Fruit fly (Drosophila melanogaster) whole organism, larva: ENCODE results near the gene Ptx1.

ENCODE experiments used
- noc ChIP-seq: fragments of 200-800 bp; sonication (Bioruptor generic); optimal IDR thresholded peaks from 3 replicates; lab custom pipeline; 2019; ENCODE audit warnings: missing biosample characterization, mild to moderate bottlenecking, missing genetic modification characterization, moderate library complexity

The Ptx1 gene

DNA sequence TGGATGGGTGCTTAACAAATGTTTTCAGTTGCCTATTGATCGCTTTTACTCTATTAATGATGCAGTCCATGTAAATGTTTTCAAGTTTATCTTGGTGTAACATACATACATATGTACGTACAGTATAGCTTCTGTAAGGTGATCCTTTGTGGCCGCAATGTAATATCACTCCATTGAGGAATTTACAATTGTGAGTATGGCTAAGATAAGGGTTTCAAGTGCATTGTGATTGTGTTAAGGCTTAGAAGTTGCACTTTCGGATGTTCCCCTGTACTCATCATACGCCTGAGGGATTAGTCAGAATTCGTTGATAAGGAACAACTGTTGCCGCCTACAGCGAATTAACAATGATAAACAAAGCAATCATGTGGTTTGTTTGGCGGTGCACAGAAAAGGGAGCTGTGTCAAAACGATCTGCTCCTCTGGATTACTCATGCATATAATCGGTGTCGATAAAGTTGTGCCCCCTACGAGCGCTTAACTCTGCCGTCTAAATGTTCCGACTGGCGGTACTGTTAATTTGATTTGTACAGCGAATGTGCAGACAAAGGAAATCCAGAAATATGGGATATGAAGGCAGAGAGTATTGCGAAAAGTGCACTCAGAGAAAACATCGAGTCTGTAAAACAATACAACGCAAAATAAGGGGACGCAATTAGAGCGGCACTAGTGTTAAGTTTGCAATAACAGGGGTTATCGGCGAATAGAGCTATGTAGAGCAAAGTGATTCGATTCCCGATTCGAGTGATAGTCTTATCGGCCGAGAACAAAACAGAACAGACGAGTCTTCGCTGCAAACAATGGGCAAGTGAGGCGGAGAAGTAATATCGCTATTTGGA, 24.6 kb upstream of the Ptx1 start:
- peak; percentile 69 for TF ChIP-seq noc (tag; lab: Kevin White, UChicago)

DNA sequence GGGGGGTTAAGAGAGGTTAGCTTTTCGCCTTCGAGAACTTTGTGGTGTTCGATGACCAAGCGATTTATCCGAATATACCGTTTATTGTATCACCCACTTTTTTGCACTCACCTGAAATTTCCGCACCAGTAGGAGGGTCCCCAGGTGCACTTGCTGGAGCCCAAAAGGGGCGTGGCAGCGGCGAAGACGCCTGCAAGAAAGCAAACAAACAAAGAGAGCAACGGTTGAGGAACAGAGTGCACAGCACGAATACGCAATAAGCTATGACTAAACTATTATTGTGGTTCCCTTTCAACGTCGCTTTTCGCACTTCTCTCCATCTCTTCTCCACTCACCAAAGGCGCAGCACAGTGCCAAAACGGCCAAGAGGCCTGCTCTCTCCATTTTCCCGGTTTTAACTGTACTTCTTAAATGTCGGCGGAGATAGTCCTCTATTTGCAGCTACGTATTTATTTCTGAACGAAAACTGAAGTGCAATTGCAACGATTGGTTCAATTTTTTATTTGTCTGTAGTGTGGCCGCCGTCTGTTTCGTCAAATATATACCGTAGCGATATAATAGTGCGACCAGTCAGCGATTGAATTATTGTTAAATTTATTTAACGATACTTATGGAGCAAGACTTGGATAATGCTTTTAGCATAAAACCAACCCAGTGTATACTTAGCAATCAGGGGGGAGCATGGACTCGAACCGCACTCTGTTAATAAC, 23.8 kb upstream of the Ptx1 start, which contains the start of gene Sap-r:
TSS of gene Sap-r (minus strand) at position 513 of the 710 bp plus-strand sequence.
- no peak for TF ChIP-seq noc (tag; lab: Kevin White, UChicago)

DNA sequence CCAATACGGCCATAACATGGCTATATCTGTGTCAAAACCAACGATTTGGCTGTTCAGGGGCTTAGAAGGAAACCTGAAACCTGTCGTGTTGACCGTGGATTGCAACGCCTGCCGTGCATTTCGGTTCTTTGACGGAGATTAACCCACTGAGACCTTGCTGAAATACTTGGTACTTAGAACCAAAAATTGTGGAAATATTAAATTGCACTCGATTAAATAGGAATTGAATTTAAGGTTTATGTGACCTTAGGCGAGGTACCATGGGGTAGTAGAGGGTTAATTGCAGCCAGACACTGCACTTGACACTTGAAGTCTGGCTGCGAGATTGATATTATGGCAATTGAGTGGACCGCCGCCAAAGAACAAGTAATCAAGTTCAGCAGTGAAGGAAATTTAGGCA, 22.5 kb upstream of the Ptx1 start:
- no peak for TF ChIP-seq noc (tag; lab: Kevin White, UChicago)

dm6 chr3R:30893738-30894137, 18.8 kb upstream of the Ptx1 start, which contains the start of gene Cyp4c3:
Cyp4c3 (plus strand) TSS chr3R:30894038.
- no peak for TF ChIP-seq noc (tag; lab: Kevin White, UChicago)

dm6 chr3R:30902061-30902460, 10.5 kb upstream of the Ptx1 start, which contains the start of gene CG33483:
CG33483 (minus strand) TSS chr3R:30902161.
- TF ChIP-seq noc (tag; lab: Kevin White, UChicago) = no peak

DNA sequence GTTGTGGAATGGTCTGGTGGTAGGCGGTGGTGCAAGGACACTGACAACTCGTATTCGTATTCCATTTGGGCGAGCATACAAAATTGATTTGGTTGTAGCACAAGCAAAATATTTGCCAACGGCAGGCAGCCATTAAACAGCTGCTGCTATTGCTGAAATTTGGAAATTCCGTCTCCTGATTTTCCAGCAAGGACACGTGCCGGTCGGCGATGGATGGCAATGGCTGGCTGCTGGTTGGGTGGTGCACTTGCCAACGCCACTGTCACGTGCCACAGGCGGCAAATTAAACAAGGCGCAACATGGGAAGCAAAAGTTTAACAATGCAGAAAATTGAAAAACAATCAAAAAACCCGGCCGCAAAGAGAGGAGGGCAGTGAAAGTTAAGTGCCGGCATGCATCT, 8.6 kb upstream of the Ptx1 start:
- TF ChIP-seq noc (tag; lab: Kevin White, UChicago) = no peak

DNA sequence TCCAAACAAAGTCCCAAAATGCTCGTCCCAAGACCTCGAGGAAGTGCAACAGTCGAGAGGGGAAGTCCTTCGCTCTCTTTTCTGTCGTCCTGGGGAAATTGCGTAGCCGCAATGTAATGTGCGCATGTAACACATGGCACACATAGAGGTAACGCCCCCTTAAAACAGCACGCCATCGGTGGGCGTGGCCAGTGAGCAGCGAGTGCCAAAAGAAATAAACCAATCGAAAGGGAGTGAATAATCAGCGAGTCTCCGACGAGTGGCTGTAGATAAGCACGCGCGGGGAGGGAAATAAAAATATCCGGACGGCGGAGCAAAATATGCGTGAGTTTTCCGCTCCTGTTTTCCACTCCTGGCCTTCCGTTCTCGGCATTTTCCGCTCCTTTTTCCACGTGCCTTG, 3.5 kb upstream of the Ptx1 start:
- TF ChIP-seq noc (tag; lab: Kevin White, UChicago) = no peak

DNA sequence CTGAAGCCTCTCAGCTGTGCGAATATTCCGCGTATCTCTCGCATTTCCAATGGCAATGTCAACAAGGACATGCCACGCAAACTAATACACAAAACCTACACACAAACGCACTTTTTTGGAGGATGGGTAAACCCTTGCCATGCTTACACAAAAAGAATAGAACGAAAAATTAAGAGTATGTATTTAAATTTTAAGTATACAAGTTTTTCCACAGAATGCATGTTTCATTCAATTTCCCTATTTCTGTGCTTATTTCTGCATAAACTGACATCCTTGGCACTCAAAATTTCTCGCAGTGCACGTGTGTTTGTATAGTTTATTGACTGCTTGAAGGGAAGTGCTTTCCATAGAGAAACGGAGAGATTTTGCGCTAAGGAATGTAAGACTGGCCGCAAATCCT, 2.7 kb upstream of the Ptx1 start:
- no peak for TF ChIP-seq noc (tag; lab: Kevin White, UChicago)

- peak; percentile 60 for TF ChIP-seq noc (tag; lab: Kevin White, UChicago)
Measured at dm6 chr3R:30913704-30914103, 1.1 kb downstream of the Ptx1 start.

dm6 chr3R:30915235-30915634, 2.7 kb downstream of the Ptx1 start:
- peak; percentile 52 for TF ChIP-seq noc (tag; lab: Kevin White, UChicago)

DNA sequence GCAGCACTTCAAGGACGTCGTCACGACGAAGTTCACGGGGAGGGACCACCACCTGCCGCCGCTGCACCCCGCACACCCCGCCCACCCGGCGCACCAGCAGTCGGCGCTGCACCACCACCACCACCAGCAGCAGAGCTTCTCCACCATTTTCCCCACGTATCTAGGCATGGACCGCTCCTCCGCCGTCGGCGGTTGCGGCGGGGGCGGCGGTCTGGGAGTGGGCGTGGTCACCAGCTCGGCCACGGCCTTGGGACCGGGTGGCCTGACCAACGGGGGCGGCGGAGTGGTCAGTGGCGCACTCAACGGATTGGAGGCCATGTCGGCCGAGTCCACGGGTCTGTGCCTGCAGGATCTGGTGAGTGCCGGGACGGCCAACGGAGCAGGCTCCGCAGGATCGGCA, 3.5 kb downstream of the Ptx1 start:
- TF ChIP-seq noc (tag; lab: Kevin White, UChicago) = no peak

dm6 chr3R:30918872-30919271, 6.3 kb downstream of the Ptx1 start:
- TF ChIP-seq noc (tag; lab: Kevin White, UChicago) = no peak

DNA sequence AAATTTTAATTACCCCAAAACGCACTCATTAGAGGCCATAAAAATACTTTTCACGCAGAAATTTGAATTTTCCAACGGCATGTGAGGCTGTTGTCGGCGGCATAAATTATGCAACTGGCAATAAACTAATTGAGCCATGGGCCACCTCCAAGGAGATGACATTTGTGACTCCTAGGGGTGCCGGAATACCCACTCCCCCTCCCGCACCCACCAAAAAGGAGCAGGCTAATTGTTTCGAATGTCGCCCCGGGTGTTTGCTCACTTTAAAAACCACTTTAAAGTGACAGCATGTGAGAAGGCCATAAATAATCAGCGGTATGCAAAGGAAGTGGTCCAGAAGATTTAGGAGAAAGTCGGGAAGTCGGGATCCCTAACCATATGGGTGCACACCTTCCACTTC, 9.9 kb downstream of the Ptx1 start:
- TF ChIP-seq noc (tag; lab: Kevin White, UChicago) = no peak

dm6 chr3R:30923581-30923980, 11.0 kb downstream of the Ptx1 start:
- TF ChIP-seq noc (tag; lab: Kevin White, UChicago) = peak; percentile 79

DNA sequence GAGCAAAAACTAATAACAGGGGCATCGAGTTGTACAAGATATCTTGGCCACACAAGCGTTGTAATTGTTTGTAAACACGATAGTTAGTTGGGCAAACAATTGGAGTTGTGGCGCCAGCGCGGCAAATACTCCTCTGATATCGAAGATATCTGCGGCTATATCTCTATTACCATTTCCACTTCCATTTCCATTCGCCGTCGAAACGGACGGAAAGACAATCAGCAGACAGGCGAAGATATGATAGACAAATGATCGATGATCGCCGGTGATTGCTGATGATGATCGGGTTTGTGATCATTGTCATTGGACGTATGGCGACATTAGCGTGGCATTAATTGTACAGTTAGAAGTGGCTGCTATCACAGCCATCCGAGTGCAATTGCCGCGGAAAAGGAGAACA, 12.9 kb downstream of the Ptx1 start:
- no peak for TF ChIP-seq noc (tag; lab: Kevin White, UChicago)

dm6 chr3R:30926033-30926432, 13.5 kb downstream of the Ptx1 start:
- no peak for TF ChIP-seq noc (tag; lab: Kevin White, UChicago)

DNA sequence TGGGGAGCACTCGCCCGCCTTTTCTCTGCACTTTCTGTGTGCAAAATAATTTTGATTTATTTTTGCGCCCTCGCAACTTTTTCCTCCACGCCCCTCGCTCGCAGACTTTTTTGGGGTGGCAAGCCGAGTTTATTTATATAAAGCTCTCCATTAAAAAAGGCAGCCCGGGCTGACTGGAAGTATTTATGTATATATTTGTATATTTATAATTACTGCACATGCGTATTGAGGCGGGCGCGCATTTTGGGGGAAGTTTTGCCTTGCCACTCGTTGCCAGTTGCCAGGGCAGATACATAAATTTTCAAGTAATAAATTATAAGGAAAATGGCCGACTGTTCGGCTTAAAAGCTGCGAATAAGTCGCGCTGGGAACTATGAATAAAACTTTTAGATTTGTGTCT, 16.1 kb downstream of the Ptx1 start:
- TF ChIP-seq noc (tag; lab: Kevin White, UChicago) = no peak
